Fruit fly (Drosophila melanogaster): ENCODE measurements around the gene Helz.

DNA sequence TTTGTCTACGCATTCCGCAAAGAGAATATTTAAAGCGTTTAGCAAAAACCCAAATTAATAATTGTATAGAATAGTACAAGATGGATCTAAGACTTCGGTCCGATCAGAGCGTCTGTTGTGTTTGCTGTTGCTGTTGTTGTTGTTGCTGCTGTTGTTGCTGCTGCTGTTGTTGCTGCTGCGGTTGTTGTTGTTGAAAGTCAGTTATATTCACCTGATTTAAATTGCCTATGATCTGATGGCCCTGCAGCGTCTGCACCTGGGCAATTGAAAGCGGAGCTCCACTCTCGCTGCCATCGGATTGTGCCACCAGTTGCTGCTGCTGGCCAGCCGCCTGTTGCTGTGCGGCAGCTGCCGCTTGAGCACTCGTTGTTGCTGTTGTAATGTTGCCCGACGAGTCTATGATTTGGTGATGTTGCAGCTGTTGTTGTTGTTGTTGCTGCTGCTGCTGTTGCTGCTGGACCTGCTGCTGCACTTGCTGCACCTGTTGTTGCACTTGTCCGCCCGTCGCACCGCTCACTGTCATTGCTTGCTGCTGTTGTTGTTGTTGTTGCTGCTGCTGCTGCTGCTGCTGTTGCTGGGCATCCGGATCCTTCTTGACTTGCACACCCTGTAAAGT, 38.6 kb upstream of the Helz start:
- TF ChIP-seq EcR (GFP tag; optimal IDR thresholded peaks at IDR 0.05): no peak
- TF ChIP-seq pan (optimal IDR thresholded peaks at IDR 0.05): no peak
- no peak for TF ChIP-seq usp (GFP tag; optimal IDR thresholded peaks at IDR 0.05)
- TF ChIP-seq Dll (optimal IDR thresholded peaks at IDR 0.05): no peak
